Fruit fly (Drosophila melanogaster) whole organism, adult: ENCODE data around the gene Nasp.

Source experiments
- CG11617 ChIP-seq: fragments of 200-800 bp; sonication (Bioruptor generic); optimal IDR thresholded peaks from 2 replicates; lab custom pipeline; 2017; ENCODE audit warnings: mild to moderate bottlenecking, missing biosample characterization, missing genetic modification reagents, missing genetic modification characterization
- CG12768 ChIP-seq: fragments of 200-800 bp; sonication (Bioruptor generic); optimal IDR thresholded peaks from 2 replicates; lab custom pipeline; 2017; ENCODE audit warnings: missing biosample characterization, missing genetic modification characterization, mild to moderate bottlenecking, moderate library complexity, missing genetic modification reagents
- CG14711 ChIP-seq: fragments of 200-800 bp; sonication (Bioruptor generic); optimal IDR thresholded peaks from 2 replicates; lab custom pipeline; 2018; ENCODE audit warnings: missing biosample characterization, mild to moderate bottlenecking, missing genetic modification characterization, moderate library complexity
- CG1620 ChIP-seq: fragments of 200-800 bp; sonication (Bioruptor generic); optimal IDR thresholded peaks from 2 replicates; lab custom pipeline; 2016; ENCODE audit warnings: missing biosample characterization, missing genetic modification characterization
- CG33017 ChIP-seq: fragments of 200-800 bp; sonication (Bioruptor generic); optimal IDR thresholded peaks from 2 replicates; lab custom pipeline; 2018; ENCODE audit warnings: missing biosample characterization, mild to moderate bottlenecking, missing genetic modification characterization, moderate library complexity
- CG5204 ChIP-seq: fragments of 200-800 bp; sonication (Bioruptor generic); optimal IDR thresholded peaks from 2 replicates; lab custom pipeline; 2016; ENCODE audit warnings: missing biosample characterization, missing genetic modification characterization
- CG7045 ChIP-seq: fragments of 200-800 bp; sonication (Bioruptor generic); optimal IDR thresholded peaks from 2 replicates; lab custom pipeline; 2017; ENCODE audit warnings: missing biosample characterization, mild to moderate bottlenecking, missing genetic modification characterization
- CG7101 ChIP-seq: fragments of 200-800 bp; sonication (Bioruptor generic); optimal IDR thresholded peaks from 2 replicates; lab custom pipeline; 2018; ENCODE audit warnings: missing biosample characterization, mild to moderate bottlenecking, missing genetic modification characterization, moderate library complexity
- Clk ChIP-seq: fragments of 200-800 bp; sonication (Bioruptor generic); optimal IDR thresholded peaks from 2 replicates; lab custom pipeline; 2017; ENCODE audit warnings: missing biosample characterization, missing genetic modification characterization
- Crg-1 ChIP-seq: fragments of 200-800 bp; sonication (Bioruptor generic); optimal IDR thresholded peaks from 2 replicates; lab custom pipeline; 2016; ENCODE audit warnings: missing biosample characterization, missing genetic modification characterization
- Hr96 ChIP-seq: fragments of 200-800 bp; sonication (Bioruptor generic); optimal IDR thresholded peaks from 2 replicates; lab custom pipeline; 2016; ENCODE audit warnings: missing biosample characterization, missing genetic modification characterization
- Mnt ChIP-seq: fragments of 200-800 bp; sonication (Bioruptor generic); optimal IDR thresholded peaks from 2 replicates; lab custom pipeline; 2016; ENCODE audit warnings: missing biosample characterization, mild to moderate bottlenecking, missing genetic modification characterization
- bab1 ChIP-seq: fragments of 200-800 bp; sonication (Bioruptor generic); optimal IDR thresholded peaks from 3 replicates; lab custom pipeline; 2019; ENCODE audit warnings: missing biosample characterization, mild to moderate bottlenecking, missing genetic modification characterization, moderate library complexity
- cic ChIP-seq: fragments of 200-800 bp; sonication (Bioruptor generic); optimal IDR thresholded peaks from 2 replicates; lab custom pipeline; 2017; ENCODE audit warnings: missing biosample characterization, mild to moderate bottlenecking, missing genetic modification characterization, moderate library complexity
- cnc ChIP-seq, 2 experiments: fragments of >200 bp; optimal IDR thresholded peaks; 2 replicates each; lab custom pipeline; 2017
- kay ChIP-seq: fragments of 200-800 bp; sonication (Bioruptor generic); peaks from one replicate; lab custom pipeline; 2016; ENCODE audit warnings: missing biosample characterization, missing genetic modification characterization, borderline replicate concordance
- ovo ChIP-seq: fragments of 200-800 bp; sonication (Bioruptor generic); optimal IDR thresholded peaks from 2 replicates; lab custom pipeline; 2016; ENCODE audit warnings: missing biosample characterization, missing genetic modification characterization
- pad ChIP-seq: fragments of 200-800 bp; sonication (Bioruptor generic); optimal IDR thresholded peaks from 3 replicates; lab custom pipeline; 2017; ENCODE audit warnings: missing biosample characterization, missing genetic modification characterization, mild to moderate bottlenecking, moderate library complexity, missing genetic modification reagents
- tj ChIP-seq: fragments of 200-800 bp; sonication (Bioruptor generic); optimal IDR thresholded peaks from 3 replicates; lab custom pipeline; 2017; ENCODE audit warnings: missing biosample characterization, mild to moderate bottlenecking, missing genetic modification characterization, moderate library complexity
- toe ChIP-seq: fragments of 200-800 bp; sonication (Bioruptor generic); optimal IDR thresholded peaks from 2 replicates; lab custom pipeline; 2016; ENCODE audit warnings: missing biosample characterization, missing genetic modification characterization

Gene Nasp

dm6 chr3R:8744198-8744597 is 3.4 kb upstream of the Nasp start:
- TF ChIP-seq bab1 (peak; percentile 66), cnc (optimal IDR thresholded peaks at IDR 0.05; lab: Kevin White, UChicago) (no peak), toe (no peak), Hr96 (GFP tag; lab: Kevin White, UChicago) (peak; percentile 20), CG12768 (GFP tag; lab: Kevin White, UChicago) (peak; percentile 22), Mnt (GFP tag; lab: Kevin White, UChicago) (peak; percentile 3), CG7045 (GFP tag; lab: Kevin White, UChicago) (no peak), CG11617 (GFP tag; lab: Kevin White, UChicago) (no peak), CG7101 (peak; percentile 22)

- no peak for TF ChIP-seq CG1620 (GFP tag; lab: Kevin White, UChicago)
- TF ChIP-seq ovo, result peak; percentile 47
- TF ChIP-seq cic (GFP tag; lab: Kevin White, UChicago), result no peak
- TF ChIP-seq CG33017, result peak; percentile 63
- TF ChIP-seq CG5204 (GFP tag; lab: Kevin White, UChicago), result peak; percentile 38
- peak; percentile 73 for TF ChIP-seq bab1
- no peak for TF ChIP-seq Crg-1 (GFP tag; lab: Kevin White, UChicago)
- TF ChIP-seq CG7101, result peak; percentile 34
- no peak for TF ChIP-seq CG11617 (GFP tag; lab: Kevin White, UChicago)
- TF ChIP-seq CG14711 (tag; lab: Kevin White, UChicago), result peak; percentile 54
These were observed 1.2 kb upstream of the Nasp start for dm6 chr3R:8746354-8746753.

dm6 chr3R:8747871-8748775 is 525 bp downstream of the Nasp start:
- peak; percentile 79 for TF ChIP-seq CG14711 (tag; lab: Kevin White, UChicago)
- TF ChIP-seq kay, result peak; percentile 83
- peak; percentile 20 for TF ChIP-seq Hr96 (GFP tag; lab: Kevin White, UChicago)
- TF ChIP-seq CG12768 (GFP tag; lab: Kevin White, UChicago), result peak; percentile 82
- peak; percentile 58 for TF ChIP-seq pad (GFP tag; lab: Kevin White, UChicago)
- peak; percentile 92 for TF ChIP-seq CG33017
- peak; percentile 45 for TF ChIP-seq ovo
- peak; percentile 6 for TF ChIP-seq CG1620 (GFP tag; lab: Kevin White, UChicago)
- TF ChIP-seq CG7045 (GFP tag; lab: Kevin White, UChicago), result peak; percentile 84
- TF ChIP-seq toe, result peak; percentile 45
- TF ChIP-seq cic (GFP tag; lab: Kevin White, UChicago), result peak; percentile 31
- TF ChIP-seq Mnt (GFP tag; lab: Kevin White, UChicago), result peak; percentile 28
- peak; percentile 87 for TF ChIP-seq bab1
- peak; percentile 85 for TF ChIP-seq CG11617 (GFP tag; lab: Kevin White, UChicago)
- peak; percentile 42 for TF ChIP-seq Crg-1 (GFP tag; lab: Kevin White, UChicago)
- TF ChIP-seq tj, result peak; percentile 70
- TF ChIP-seq CG5204 (GFP tag; lab: Kevin White, UChicago), result peak; percentile 64
- peak; percentile 69 for TF ChIP-seq Clk (GFP tag; lab: Kevin White, UChicago)
- TF ChIP-seq CG7101, result peak; percentile 85
- no peak for TF ChIP-seq cnc (optimal IDR thresholded peaks at IDR 0.05; lab: Kevin White, UChicago)

- TF ChIP-seq bab1 (no peak), cic (GFP tag; lab: Kevin White, UChicago) (no peak), Crg-1 (GFP tag; lab: Kevin White, UChicago) (no peak), CG12768 (GFP tag; lab: Kevin White, UChicago) (no peak), cnc (optimal IDR thresholded peaks at IDR 0.05; lab: Kevin White, UChicago) (no peak), CG5204 (GFP tag; lab: Kevin White, UChicago) (no peak), Hr96 (GFP tag; lab: Kevin White, UChicago) (no peak), tj (no peak), ovo (no peak), Mnt (GFP tag; lab: Kevin White, UChicago) (no peak), CG11617 (GFP tag; lab: Kevin White, UChicago) (no peak), CG7045 (GFP tag; lab: Kevin White, UChicago) (no peak), CG7101 (no peak)
These were observed 1.2 kb downstream of the Nasp start for dm6 chr3R:8748776-8749126.

- TF ChIP-seq CG12768 (GFP tag; lab: Kevin White, UChicago) (no peak), cic (GFP tag; lab: Kevin White, UChicago) (no peak), kay (no peak), Mnt (GFP tag; lab: Kevin White, UChicago) (no peak), CG33017 (no peak), CG11617 (GFP tag; lab: Kevin White, UChicago) (no peak)
These were observed 20.4 kb downstream of the Nasp start, which contains the start of the genes CG34135 and CG11768 for dm6 chr3R:8767998-8768397. Gene CG34135, minus strand, starts transcription at chr3R:8768191. Gene CG11768, minus strand, starts transcription at chr3R:8768200.

- TF ChIP-seq Mnt (GFP tag; lab: Kevin White, UChicago) (no peak), cnc (optimal IDR thresholded peaks at IDR 0.05; lab: Kevin White, UChicago) (no peak), pad (GFP tag; lab: Kevin White, UChicago) (no peak), CG5204 (GFP tag; lab: Kevin White, UChicago) (no peak), CG33017 (no peak), cic (GFP tag; lab: Kevin White, UChicago) (no peak), CG1620 (GFP tag; lab: Kevin White, UChicago) (no peak), toe (no peak), CG7101 (no peak), CG12768 (GFP tag; lab: Kevin White, UChicago) (no peak), Crg-1 (GFP tag; lab: Kevin White, UChicago) (no peak), Clk (GFP tag; lab: Kevin White, UChicago) (no peak), Hr96 (GFP tag; lab: Kevin White, UChicago) (no peak), tj (no peak), kay (no peak), CG14711 (tag; lab: Kevin White, UChicago) (no peak), CG11617 (GFP tag; lab: Kevin White, UChicago) (no peak), CG7045 (GFP tag; lab: Kevin White, UChicago) (no peak), bab1 (no peak), ovo (no peak)
These were observed 21.5 kb downstream of the Nasp start, which contains the start of gene CG8236 for dm6 chr3R:8769094-8769493. Gene CG8236, plus strand, starts transcription at chr3R:8769394.
